Worm (Caenorhabditis elegans): ENCODE measurements around the gene ceh-87.

ce11 chrII:2637359-2637758 lies 46.7 kb downstream of the ceh-87 start, which contains the start of gene F22E5.21:
- no peak for TF ChIP-seq scrt-1 (GFP tag; IDR thresholded peaks at IDR 0.05)
- no peak for TF ChIP-seq ets-7 (tag; optimal IDR thresholded peaks at IDR 0.05)
- TF ChIP-seq hnd-1 (tag; optimal IDR thresholded peaks at IDR 0.05), result no peak
- TF ChIP-seq sea-1 (GFP tag; conservative IDR thresholded peaks at IDR 0.05), result no peak
- no peak for TF ChIP-seq ceh-13 (GFP tag; optimal IDR thresholded peaks at IDR 0.05)
- TF ChIP-seq tbx-11 (GFP tag; IDR thresholded peaks at IDR 0.05), result no peak
- TF ChIP-seq pes-1 (GFP tag; IDR thresholded peaks at IDR 0.05), result no peak
- TF ChIP-seq flt-1 (GFP tag; IDR thresholded peaks at IDR 0.05), result no peak
- TF ChIP-seq ama-1 (optimal IDR thresholded peaks at IDR 0.05), result no peak
- no peak for TF ChIP-seq hmbx-1 (tag; optimal IDR thresholded peaks at IDR 0.05)
- TF ChIP-seq F13C5.2 (tag; optimal IDR thresholded peaks at IDR 0.05), result no peak
- no peak for TF ChIP-seq hmg-4 (GFP tag; optimal IDR thresholded peaks at IDR 0.05)
- TF ChIP-seq tra-4 (tag; optimal IDR thresholded peaks at IDR 0.05), result no peak
- TF ChIP-seq aly-1 (tag; optimal IDR thresholded peaks at IDR 0.05), result no peak
